Fruit fly (Drosophila melanogaster) whole organism, prepupa: ENCODE measurements around the gene Naa40.

ENCODE experiments used
- CG1621 ChIP-seq: fragments of 200-800 bp; sonication (Bioruptor generic); optimal IDR thresholded peaks from 3 replicates; lab custom pipeline; 2018; ENCODE audit warnings: missing biosample characterization, mild to moderate bottlenecking, missing genetic modification characterization
- CG6854 ChIP-seq: fragments of 200-800 bp; sonication (Bioruptor generic); optimal IDR thresholded peaks from 2 replicates; lab custom pipeline; 2017; ENCODE audit warnings: missing biosample characterization, mild to moderate bottlenecking, missing genetic modification characterization
- Gug ChIP-seq: fragments of 200-800 bp; sonication (Bioruptor generic); IDR thresholded peaks from 2 replicates; pipeline ENCODE4 v1.3.6; 2022; ENCODE audit warnings: missing biosample characterization, missing genetic modification characterization
- Lpt ChIP-seq: fragments of 200-800 bp; sonication (Bioruptor generic); optimal IDR thresholded peaks from 3 replicates; lab custom pipeline; 2016; ENCODE audit warnings: missing biosample characterization, missing genetic modification characterization
- Met ChIP-seq: fragments of 200-800 bp; sonication (Bioruptor generic); optimal IDR thresholded peaks from 3 replicates; lab custom pipeline; 2016; ENCODE audit warnings: missing biosample characterization, missing genetic modification characterization
- lz ChIP-seq: fragments of 200-800 bp; sonication (Bioruptor generic); optimal IDR thresholded peaks from 3 replicates; lab custom pipeline; 2016; ENCODE audit warnings: missing biosample characterization, missing genetic modification characterization
- spab ChIP-seq: fragments of 200-800 bp; sonication (Bioruptor generic); optimal IDR thresholded peaks from 2 replicates; lab custom pipeline; 2017; ENCODE audit warnings: missing biosample characterization, mild to moderate bottlenecking, missing genetic modification characterization, missing genetic modification reagents
- topi ChIP-seq: fragments of 200-800 bp; sonication (Bioruptor generic); optimal IDR thresholded peaks from 3 replicates; lab custom pipeline; 2016; ENCODE audit warnings: missing biosample characterization, missing genetic modification characterization

- TF ChIP-seq Gug (GFP tag; lab: Robert Waterston, UW) = no peak
- no peak for TF ChIP-seq lz (GFP tag; lab: Kevin White, UChicago)
- TF ChIP-seq topi (GFP tag; lab: Kevin White, UChicago) = no peak
- TF ChIP-seq spab (GFP tag; lab: Kevin White, UChicago) = no peak
- TF ChIP-seq Met (GFP tag; lab: Kevin White, UChicago) = no peak
- no peak for TF ChIP-seq CG1621 (tag; lab: Kevin White, UChicago)
- no peak for TF ChIP-seq Lpt
- TF ChIP-seq CG6854 (GFP tag; lab: Kevin White, UChicago) = no peak
Observed at dm6 chr3R:29697841-29698240, 26.9 kb downstream of the Naa40 start.
